Worm (Caenorhabditis elegans) whole organism, late embryonic: ENCODE measurements around the gene C05G5.2.

Experiments used
- C08G9.2 ChIP-seq: sonication (generic microtip); optimal IDR thresholded peaks from 2 replicates; lab custom pipeline; 2016; ENCODE audit warnings: mild to moderate bottlenecking, missing genetic modification characterization, moderate library complexity, missing compliant biosample characterization
- F13H6.1 ChIP-seq: sonication (generic microtip); optimal IDR thresholded peaks from 2 replicates; lab custom pipeline; 2016; ENCODE audit warnings: missing genetic modification characterization, missing compliant biosample characterization
- K02D7.2 ChIP-seq: sonication (generic microtip); optimal IDR thresholded peaks from 2 replicates; lab custom pipeline; 2017; ENCODE audit warnings: mild to moderate bottlenecking, missing genetic modification characterization, missing compliant biosample characterization
- Y22D7AL.16 ChIP-seq: sonication (generic microtip); optimal IDR thresholded peaks from 2 replicates; lab custom pipeline; 2016; ENCODE audit warnings: missing genetic modification characterization, missing compliant biosample characterization
- ahr-1 ChIP-seq: sonication (generic microtip); optimal IDR thresholded peaks from 2 replicates; lab custom pipeline; 2016; ENCODE audit warnings: missing genetic modification characterization, missing compliant biosample characterization
- ama-1 ChIP-seq: fragments of 150-350 bp; optimal IDR thresholded peaks from 2 replicates; lab custom pipeline; 2014
- ceh-14 ChIP-seq: sonication (generic microtip); optimal IDR thresholded peaks from 2 replicates; lab custom pipeline; 2016; ENCODE audit warnings: missing genotype, missing genetic modification characterization, missing compliant biosample characterization
- ceh-19 ChIP-seq: fragments of 200-800 bp; sonication (Bioruptor generic); optimal IDR thresholded peaks from 2 replicates; lab custom pipeline; 2018; ENCODE audit warnings: mild to moderate bottlenecking, missing genetic modification characterization, missing compliant biosample characterization
- ceh-22 ChIP-seq: sonication (generic microtip); optimal IDR thresholded peaks from 2 replicates; lab custom pipeline; 2017; ENCODE audit warnings: missing biosample characterization, missing genetic modification characterization
- ceh-24 ChIP-seq: sonication (generic microtip); optimal IDR thresholded peaks from 2 replicates; lab custom pipeline; 2016; ENCODE audit warnings: mild to moderate bottlenecking, missing genetic modification characterization, missing compliant biosample characterization
- ceh-30 ChIP-seq: fragments of 150-350 bp; optimal IDR thresholded peaks from 2 replicates; lab custom pipeline; 2014; ENCODE audit warnings: missing biosample characterization, missing genetic modification characterization
- ceh-31 ChIP-seq: sonication (generic microtip); optimal IDR thresholded peaks from 2 replicates; lab custom pipeline; 2016; ENCODE audit warnings: missing genetic modification characterization, missing compliant biosample characterization
- ceh-34 ChIP-seq: sonication (generic microtip); optimal IDR thresholded peaks from 2 replicates; lab custom pipeline; 2016; ENCODE audit warnings: mild to moderate bottlenecking, missing genetic modification characterization, missing compliant biosample characterization
- ceh-45 ChIP-seq: fragments of 200-800 bp; sonication (Bioruptor generic); IDR thresholded peaks from 2 replicates; pipeline ENCODE4 v1.3.6; 2022; ENCODE audit warnings: missing genetic modification reagents, missing genetic modification characterization, missing compliant biosample characterization
- ceh-6 ChIP-seq: fragments of 200-800 bp; sonication (Bioruptor generic); optimal IDR thresholded peaks from 2 replicates; lab custom pipeline; 2018; ENCODE audit warnings: mild to moderate bottlenecking, missing genetic modification characterization, missing compliant biosample characterization
- ceh-9 ChIP-seq: sonication (generic microtip); optimal IDR thresholded peaks from 2 replicates; lab custom pipeline; 2016; ENCODE audit warnings: mild to moderate bottlenecking, missing genetic modification characterization, inconsistent platforms, missing compliant biosample characterization
- che-1 ChIP-seq: sonication (generic microtip); optimal IDR thresholded peaks from 2 replicates; lab custom pipeline; 2016; ENCODE audit warnings: mild to moderate bottlenecking, missing genetic modification characterization, missing compliant biosample characterization
- dve-1 ChIP-seq: sonication (generic microtip); optimal IDR thresholded peaks from 2 replicates; lab custom pipeline; 2017; ENCODE audit warnings: antibody characterized with exemption, mild to moderate bottlenecking, missing genetic modification characterization, missing compliant biosample characterization
- elt-4 ChIP-seq: sonication (generic microtip); optimal IDR thresholded peaks from 2 replicates; lab custom pipeline; 2016; ENCODE audit warnings: missing genetic modification characterization, missing compliant biosample characterization
- eyg-1 ChIP-seq: sonication (generic microtip); optimal IDR thresholded peaks from 2 replicates; lab custom pipeline; 2016; ENCODE audit warnings: missing genotype, missing genetic modification characterization, missing compliant biosample characterization
- fax-1 ChIP-seq: sonication (generic microtip); optimal IDR thresholded peaks from 2 replicates; lab custom pipeline; 2016; ENCODE audit warnings: missing genotype, missing genetic modification characterization, missing compliant biosample characterization
- gmeb-2 ChIP-seq: sonication (generic microtip); optimal IDR thresholded peaks from 2 replicates; lab custom pipeline; 2016; ENCODE audit warnings: missing genetic modification characterization, inconsistent platforms, missing compliant biosample characterization
- hlh-13 ChIP-seq: fragments of 200-800 bp; sonication (Bioruptor generic); optimal IDR thresholded peaks from 2 replicates; lab custom pipeline; 2018; ENCODE audit warnings: mild to moderate bottlenecking, missing genetic modification characterization, missing compliant biosample characterization
- hlh-15 ChIP-seq: sonication (generic microtip); optimal IDR thresholded peaks from 2 replicates; lab custom pipeline; 2016; ENCODE audit warnings: missing genetic modification characterization, missing compliant biosample characterization
- hlh-8 ChIP-seq: sonication (generic microtip); optimal IDR thresholded peaks from 2 replicates; lab custom pipeline; 2016; ENCODE audit warnings: missing genotype, missing genetic modification characterization, missing compliant biosample characterization
- lim-6 ChIP-seq: sonication (generic microtip); optimal IDR thresholded peaks from 2 replicates; lab custom pipeline; 2016; ENCODE audit warnings: missing genetic modification characterization, missing compliant biosample characterization
- lin-11 ChIP-seq: fragments of 200-800 bp; sonication (Bioruptor generic); optimal IDR thresholded peaks from 2 replicates; lab custom pipeline; 2018; ENCODE audit warnings: mild to moderate bottlenecking, missing genetic modification characterization, missing compliant biosample characterization
- nhr-11 ChIP-seq: fragments of 150-350 bp; optimal IDR thresholded peaks from 2 replicates; lab custom pipeline; 2014; ENCODE audit warnings: missing biosample characterization, missing genetic modification characterization
- nhr-232 ChIP-seq: sonication (generic microtip); optimal IDR thresholded peaks from 2 replicates; lab custom pipeline; 2016; ENCODE audit warnings: missing genetic modification characterization, missing compliant biosample characterization
- pax-1 ChIP-seq: fragments of 150-350 bp; optimal IDR thresholded peaks from 2 replicates; lab custom pipeline; 2014; ENCODE audit warnings: missing biosample characterization, missing genetic modification characterization
- pha-2 ChIP-seq: sonication (generic microtip); optimal IDR thresholded peaks from 2 replicates; lab custom pipeline; 2017; ENCODE audit warnings: mild to moderate bottlenecking, missing genetic modification characterization, missing compliant biosample characterization
- pha-4 ChIP-seq: fragments of 150-350 bp; optimal IDR thresholded peaks from 2 replicates; lab custom pipeline; 2018; ENCODE audit warnings: missing biosample characterization, missing genetic modification reagents, missing genetic modification characterization
- ref-2 ChIP-seq: sonication (generic microtip); optimal IDR thresholded peaks from 2 replicates; lab custom pipeline; 2016; ENCODE audit warnings: missing genetic modification characterization, missing compliant biosample characterization
- rnt-1 ChIP-seq: sonication (generic microtip); optimal IDR thresholded peaks from 2 replicates; lab custom pipeline; 2016; ENCODE audit warnings: missing genetic modification characterization, missing compliant biosample characterization
- sdc-2 ChIP-seq: sonication (generic microtip); optimal IDR thresholded peaks from 2 replicates; lab custom pipeline; 2016; ENCODE audit warnings: missing genotype, missing genetic modification characterization, missing compliant biosample characterization
- sox-2 ChIP-seq: fragments of 200-800 bp; sonication (Bioruptor generic); IDR thresholded peaks from 2 replicates; pipeline ENCODE4 v1.3.6; 2022; ENCODE audit warnings: missing genetic modification reagents, missing genetic modification characterization, missing compliant biosample characterization
- sox-4 ChIP-seq: sonication (generic microtip); optimal IDR thresholded peaks from 2 replicates; lab custom pipeline; 2017; ENCODE audit warnings: mild to moderate bottlenecking, missing genetic modification characterization, inconsistent platforms, missing compliant biosample characterization
- tbx-2 ChIP-seq: sonication (generic microtip); optimal IDR thresholded peaks from 2 replicates; lab custom pipeline; 2016; ENCODE audit warnings: missing genetic modification characterization, missing compliant biosample characterization
- tbx-7 ChIP-seq: sonication (generic microtip); optimal IDR thresholded peaks from 2 replicates; lab custom pipeline; 2016; ENCODE audit warnings: missing genotype, missing genetic modification characterization, missing compliant biosample characterization
- ttx-3 ChIP-seq: sonication (generic microtip); optimal IDR thresholded peaks from 2 replicates; lab custom pipeline; 2016; ENCODE audit warnings: missing genetic modification reagents, missing genetic modification characterization, missing compliant biosample characterization
- unc-42 ChIP-seq: sonication (generic microtip); optimal IDR thresholded peaks from 2 replicates; lab custom pipeline; 2016; ENCODE audit warnings: missing genotype, missing genetic modification characterization, missing compliant biosample characterization
- ztf-16 ChIP-seq: sonication (generic microtip); optimal IDR thresholded peaks from 2 replicates; lab custom pipeline; 2017; ENCODE audit warnings: missing genetic modification characterization, missing compliant biosample characterization

The C05G5.2 gene

DNA sequence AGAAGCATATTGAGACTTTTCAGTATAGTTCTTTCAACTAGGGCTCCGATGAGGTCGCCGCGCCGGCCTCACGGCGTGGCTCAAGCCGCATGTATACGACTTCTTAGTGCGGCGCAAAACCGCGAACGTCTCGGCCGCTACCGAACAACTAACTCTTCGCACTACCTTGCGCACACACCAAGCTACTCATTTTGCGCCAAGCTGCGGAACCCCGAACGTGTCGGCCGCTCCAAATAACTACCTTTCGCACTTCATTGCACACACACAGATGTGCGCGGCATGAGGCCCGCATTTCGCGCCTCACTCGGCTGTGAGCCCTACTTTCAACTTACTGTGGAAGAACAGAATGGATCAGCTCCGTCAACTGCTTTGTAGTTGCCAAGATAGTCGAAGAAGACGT, 20.7 kb downstream of the C05G5.2 start:
- TF ChIP-seq ceh-9 (tag; lab: Kevin White, UChicago): no peak
- TF ChIP-seq unc-42 (tag; lab: Kevin White, UChicago): no peak
- no peak for TF ChIP-seq lim-6 (tag; lab: Kevin White, UChicago)
- no peak for TF ChIP-seq eyg-1
- no peak for TF ChIP-seq ceh-34 (tag; lab: Kevin White, UChicago)
- TF ChIP-seq ceh-31 (tag; lab: Kevin White, UChicago): no peak
- TF ChIP-seq lin-11 (tag; lab: Kevin White, UChicago): no peak
- TF ChIP-seq ceh-30: no peak
- no peak for TF ChIP-seq ama-1 (lab: Kevin White, UChicago)
- no peak for TF ChIP-seq tbx-7 (tag; lab: Kevin White, UChicago)

DNA sequence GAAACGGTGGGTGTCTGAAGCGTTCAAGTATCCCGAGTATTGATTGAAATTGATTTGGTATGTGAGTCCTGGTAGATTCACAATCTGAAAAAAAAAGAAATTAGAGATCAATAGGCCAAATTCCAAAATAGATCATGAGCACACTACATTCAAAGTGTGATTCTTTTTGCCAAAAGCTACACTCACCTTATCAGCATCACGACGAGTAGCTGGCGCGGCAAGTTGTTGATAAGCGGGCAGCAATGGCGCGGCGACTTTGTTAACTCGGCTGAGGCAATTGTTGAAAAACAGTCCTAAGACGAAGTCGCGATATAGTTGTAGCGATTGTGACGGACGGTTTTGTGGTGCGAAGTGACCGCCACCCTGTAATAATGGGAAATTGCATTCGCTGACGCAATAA, 21.9 kb downstream of the C05G5.2 start:
- TF ChIP-seq ceh-14 (no peak), ceh-45 (GFP tag; lab: Robert Waterston, UW) (no peak), pha-4 (no peak), F13H6.1 (no peak), hlh-8 (tag; lab: Kevin White, UChicago) (no peak), eyg-1 (no peak), elt-4 (tag; lab: Kevin White, UChicago) (no peak), ceh-19 (GFP tag; lab: Kevin White, UChicago) (no peak), ceh-31 (tag; lab: Kevin White, UChicago) (no peak), gmeb-2 (no peak), C08G9.2 (tag; lab: Kevin White, UChicago) (no peak), tbx-2 (tag; lab: Kevin White, UChicago) (no peak), unc-42 (tag; lab: Kevin White, UChicago) (no peak), sox-2 (GFP tag; lab: Robert Waterston, UW) (no peak), ref-2 (tag; lab: Kevin White, UChicago) (no peak), sdc-2 (no peak), sox-4 (tag; lab: Kevin White, UChicago) (no peak), ama-1 (lab: Kevin White, UChicago) (no peak), hlh-15 (tag; lab: Kevin White, UChicago) (no peak)

DNA sequence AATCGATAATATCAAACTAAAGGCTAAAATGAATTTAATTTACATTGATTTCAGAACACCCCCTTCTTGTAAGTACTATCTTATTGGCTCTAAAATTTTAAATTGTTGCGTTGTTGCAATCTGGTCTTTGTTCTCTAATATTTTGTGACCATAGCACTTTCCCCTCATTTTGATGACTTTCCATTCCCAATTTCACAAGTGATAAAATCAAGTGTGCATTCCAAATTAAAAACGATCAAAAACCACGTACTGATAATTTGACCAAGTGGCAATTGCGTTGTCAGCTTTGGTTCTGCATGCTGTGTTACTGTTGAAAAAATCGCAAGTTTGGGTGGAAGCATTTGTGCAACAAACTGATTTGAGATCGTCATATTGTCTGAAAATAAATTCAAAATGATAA, 23.2 kb downstream of the C05G5.2 start:
- TF ChIP-seq C08G9.2 (tag; lab: Kevin White, UChicago): no peak
- no peak for TF ChIP-seq ceh-31 (tag; lab: Kevin White, UChicago)
- TF ChIP-seq ttx-3 (tag; lab: Kevin White, UChicago): no peak
- no peak for TF ChIP-seq fax-1 (tag; lab: Kevin White, UChicago)
- no peak for TF ChIP-seq nhr-232 (tag; lab: Kevin White, UChicago)
- no peak for TF ChIP-seq rnt-1 (tag; lab: Kevin White, UChicago)
- no peak for TF ChIP-seq Y22D7AL.16 (tag; lab: Kevin White, UChicago)
- no peak for TF ChIP-seq ceh-22
- TF ChIP-seq ceh-24 (tag; lab: Kevin White, UChicago): no peak
- TF ChIP-seq che-1 (tag; lab: Kevin White, UChicago): no peak

DNA sequence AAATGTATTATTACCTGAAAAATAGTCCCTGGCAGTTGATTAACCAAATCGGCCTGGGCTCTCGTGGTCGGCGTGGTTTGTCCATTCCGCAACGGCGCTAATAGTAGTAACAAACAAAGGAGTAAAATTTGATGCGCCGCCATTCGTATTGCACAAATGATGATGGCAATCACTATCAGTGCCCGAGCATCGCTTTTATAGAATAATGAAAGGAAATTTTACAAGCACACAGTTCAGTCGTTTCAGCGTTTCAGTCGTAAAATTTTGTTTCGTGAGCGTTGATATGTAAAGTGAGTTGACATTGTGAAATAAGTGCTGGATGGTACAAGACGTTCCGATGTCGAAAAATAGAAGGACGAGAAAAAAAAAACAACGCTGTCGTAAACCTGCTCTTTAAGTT, 24.6 kb downstream of the C05G5.2 start, which contains the start of gene Y16B4A.2:
Gene Y16B4A.2, minus strand, starts transcription at position 170 of the 400 bp plus-strand sequence.
- TF ChIP-seq ceh-30: no peak
- no peak for TF ChIP-seq pha-2 (tag; lab: Kevin White, UChicago)
- TF ChIP-seq ceh-6: no peak
- no peak for TF ChIP-seq elt-4 (tag; lab: Kevin White, UChicago)
- TF ChIP-seq hlh-13: no peak
- no peak for TF ChIP-seq ahr-1 (tag; lab: Kevin White, UChicago)
- TF ChIP-seq sox-4 (tag; lab: Kevin White, UChicago): no peak
- no peak for TF ChIP-seq eyg-1
- no peak for TF ChIP-seq pax-1 (tag; lab: Kevin White, UChicago)
- TF ChIP-seq dve-1: no peak
- no peak for TF ChIP-seq ceh-9 (tag; lab: Kevin White, UChicago)
- no peak for TF ChIP-seq ztf-16 (tag; lab: Kevin White, UChicago)
- TF ChIP-seq nhr-11 (tag; lab: Kevin White, UChicago): no peak
- TF ChIP-seq K02D7.2: no peak
- no peak for TF ChIP-seq sox-2 (GFP tag; lab: Robert Waterston, UW)
- no peak for TF ChIP-seq hlh-8 (tag; lab: Kevin White, UChicago)
